1 fruit fly cellular context compared by ENCODE assay signal in the genomic region with DNA sequence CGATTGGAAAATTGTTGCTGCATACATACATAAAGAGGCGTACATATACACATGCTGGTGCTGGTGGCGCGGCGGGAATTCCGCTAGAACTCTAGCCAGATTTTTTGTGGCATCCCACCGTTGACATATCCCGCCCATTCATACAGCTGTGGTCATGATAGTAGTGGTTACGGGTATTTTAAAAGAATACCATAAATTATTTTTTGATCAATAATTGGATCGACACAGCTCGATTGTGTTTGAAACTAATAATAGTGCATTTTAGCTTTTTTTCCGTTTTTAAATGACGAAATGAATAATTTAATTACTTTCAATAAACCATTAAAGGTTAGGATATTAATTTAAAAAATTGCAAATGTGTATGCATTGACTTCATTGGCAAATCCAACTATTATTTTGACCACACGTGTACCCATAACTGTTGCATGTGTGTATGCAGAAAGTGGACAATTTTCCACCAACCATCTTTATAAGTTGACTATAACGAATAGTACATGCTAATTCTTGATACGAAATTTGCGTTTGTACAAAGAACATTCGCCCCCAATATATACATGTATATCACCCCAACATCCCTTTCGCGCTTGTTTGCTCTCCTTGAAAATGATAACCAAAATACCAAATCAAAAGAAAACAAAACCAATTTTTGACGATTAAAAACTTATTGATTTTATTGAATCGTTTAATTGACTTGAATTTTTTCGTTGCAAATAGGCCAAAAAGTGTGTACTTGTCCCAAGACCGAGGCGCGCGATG.
A peak's percentile ranks its signal among the peaks of the same experiment; 100 is the strongest.
TF ChIP-seq lines count a peak whose summit lies in the region.

No protein-coding gene starts in this region.

TF ChIP-seq in whole organism, embryonic, 481 proteins besides CTCF, POLR2A, EP300 and RAD21 (continued from another document):
- TF ChIP-seq NC2β (GFP tag; optimal IDR thresholded peaks at IDR 0.05; lab: Kevin White, UChicago) (peak; percentile 47), CG15696 (tag; optimal IDR thresholded peaks at IDR 0.05; lab: Kevin White, UChicago) (peak; percentile 12), zfh1 (GFP tag; IDR thresholded peaks at IDR 0.05; lab: Robert Waterston, UW) (peak; percentile 79), CG31441 (GFP tag; IDR thresholded peaks at IDR 0.05; lab: Robert Waterston, UW) (peak; percentile 81), Doc3 (GFP tag; IDR thresholded peaks at IDR 0.05; lab: Robert Waterston, UW; ENCODE audit: partially characterized antibody) (no peak), maf-S (GFP tag; optimal IDR thresholded peaks at IDR 0.05; lab: Kevin White, UChicago) (peak; percentile 65), chinmo (GFP tag; IDR thresholded peaks at IDR 0.05; lab: Robert Waterston, UW; ENCODE audit: partially characterized antibody) (no peak), CG15269 (tag; optimal IDR thresholded peaks at IDR 0.05; lab: Kevin White, UChicago) (peak; percentile 78), Stat92E (GFP tag; optimal IDR thresholded peaks at IDR 0.05; lab: Kevin White, UChicago) (no peak), CG1602 (GFP tag; optimal IDR thresholded peaks at IDR 0.05; lab: Kevin White, UChicago) (peak; percentile 73), YL-1 (GFP tag; optimal IDR thresholded peaks at IDR 0.05; lab: Kevin White, UChicago) (peak; percentile 40), Rfx (GFP tag; IDR thresholded peaks at IDR 0.05; lab: Robert Waterston, UW) (peak; percentile 87), Sin3A (optimal IDR thresholded peaks at IDR 0.05; lab: Kevin White, UChicago) (no peak)
